Worm (Caenorhabditis elegans) whole organism, late embryonic: ENCODE results near the gene vit-6.

Experiments
- ama-1 ChIP-seq: fragments of 150-350 bp; optimal IDR thresholded peaks from 2 replicates; lab custom pipeline; 2014
- ceh-45 ChIP-seq: fragments of 200-800 bp; sonication (Bioruptor generic); IDR thresholded peaks from 2 replicates; pipeline ENCODE4 v1.3.6; 2022; ENCODE audit warnings: missing genetic modification reagents, missing genetic modification characterization, missing compliant biosample characterization
- ceh-9 ChIP-seq: sonication (generic microtip); optimal IDR thresholded peaks from 2 replicates; lab custom pipeline; 2016; ENCODE audit warnings: mild to moderate bottlenecking, missing genetic modification characterization, inconsistent platforms, missing compliant biosample characterization
- che-1 ChIP-seq: sonication (generic microtip); optimal IDR thresholded peaks from 2 replicates; lab custom pipeline; 2016; ENCODE audit warnings: mild to moderate bottlenecking, missing genetic modification characterization, missing compliant biosample characterization
- eyg-1 ChIP-seq: sonication (generic microtip); optimal IDR thresholded peaks from 2 replicates; lab custom pipeline; 2016; ENCODE audit warnings: missing genotype, missing genetic modification characterization, missing compliant biosample characterization
- fax-1 ChIP-seq: sonication (generic microtip); optimal IDR thresholded peaks from 2 replicates; lab custom pipeline; 2016; ENCODE audit warnings: missing genotype, missing genetic modification characterization, missing compliant biosample characterization
- fkh-10 ChIP-seq: fragments of 150-350 bp; optimal IDR thresholded peaks from 2 replicates; lab custom pipeline; 2014; ENCODE audit warnings: missing biosample characterization, missing genetic modification reagents, missing genetic modification characterization
- hlh-8 ChIP-seq: sonication (generic microtip); optimal IDR thresholded peaks from 2 replicates; lab custom pipeline; 2016; ENCODE audit warnings: missing genotype, missing genetic modification characterization, missing compliant biosample characterization
- lin-11 ChIP-seq: fragments of 200-800 bp; sonication (Bioruptor generic); optimal IDR thresholded peaks from 2 replicates; lab custom pipeline; 2018; ENCODE audit warnings: mild to moderate bottlenecking, missing genetic modification characterization, missing compliant biosample characterization
- pat-9 ChIP-seq: fragments of 200-800 bp; sonication (Bioruptor generic); optimal IDR thresholded peaks from 2 replicates; lab custom pipeline; 2018; ENCODE audit warnings: mild to moderate bottlenecking, missing genetic modification characterization, moderate library complexity, missing compliant biosample characterization
- sox-4 ChIP-seq: sonication (generic microtip); optimal IDR thresholded peaks from 2 replicates; lab custom pipeline; 2017; ENCODE audit warnings: mild to moderate bottlenecking, missing genetic modification characterization, inconsistent platforms, missing compliant biosample characterization
- unc-55 ChIP-seq: sonication (generic microtip); optimal IDR thresholded peaks from 2 replicates; lab custom pipeline; 2017; ENCODE audit warnings: missing biosample characterization, missing genetic modification reagents, missing genetic modification characterization

DNA sequence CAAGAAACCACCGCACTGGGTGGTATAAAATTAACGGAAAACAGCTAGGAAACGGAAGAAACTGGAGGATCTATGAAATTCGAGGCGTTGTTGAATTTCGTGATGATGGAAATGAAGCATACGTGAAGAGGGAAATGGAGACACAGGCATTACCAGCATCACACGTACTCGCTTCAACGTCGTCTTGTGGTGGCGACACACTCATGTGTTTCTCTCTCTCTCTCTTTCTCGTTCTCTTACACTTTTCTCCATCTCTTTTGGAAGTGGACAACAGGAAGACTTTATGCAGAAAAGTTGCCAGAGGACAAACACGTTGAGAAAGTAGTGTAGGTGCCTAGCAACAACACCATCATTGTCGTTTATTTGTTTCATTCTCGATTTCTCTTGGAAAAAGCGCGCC, 28.5 kb upstream of the vit-6 start:
- TF ChIP-seq pat-9 (no peak), fkh-10 (no peak), ama-1 (lab: Kevin White, UChicago) (no peak), ceh-45 (GFP tag; lab: Robert Waterston, UW) (no peak), eyg-1 (no peak), unc-55 (no peak), sox-4 (no peak), ceh-9 (tag; lab: Kevin White, UChicago) (no peak), fax-1 (no peak), che-1 (no peak), hlh-8 (no peak), lin-11 (tag; lab: Kevin White, UChicago) (no peak)
